Fruit fly (Drosophila melanogaster): ENCODE data around the gene CG32450.

CG32450 gene

dm6 chr3L:22369467-22370018 lies 40.0 kb downstream of the CG32450 start:
- TF ChIP-seq psq (optimal IDR thresholded peaks at IDR 0.05) (no peak), usp (GFP tag; optimal IDR thresholded peaks at IDR 0.05) (no peak), CG8478 (optimal IDR thresholded peaks at IDR 0.05) (no peak), pan (optimal IDR thresholded peaks at IDR 0.05) (no peak), EcR (GFP tag; optimal IDR thresholded peaks at IDR 0.05) (peak in 1 of 2 experiments; percentile 48), Dll (optimal IDR thresholded peaks at IDR 0.05) (no peak)

- no peak for TF ChIP-seq EcR (GFP tag; optimal IDR thresholded peaks at IDR 0.05)
- TF ChIP-seq usp (GFP tag; optimal IDR thresholded peaks at IDR 0.05) = no peak
Measured at dm6 chr3L:22372347-22372974, 42.9 kb downstream of the CG32450 start.

DNA sequence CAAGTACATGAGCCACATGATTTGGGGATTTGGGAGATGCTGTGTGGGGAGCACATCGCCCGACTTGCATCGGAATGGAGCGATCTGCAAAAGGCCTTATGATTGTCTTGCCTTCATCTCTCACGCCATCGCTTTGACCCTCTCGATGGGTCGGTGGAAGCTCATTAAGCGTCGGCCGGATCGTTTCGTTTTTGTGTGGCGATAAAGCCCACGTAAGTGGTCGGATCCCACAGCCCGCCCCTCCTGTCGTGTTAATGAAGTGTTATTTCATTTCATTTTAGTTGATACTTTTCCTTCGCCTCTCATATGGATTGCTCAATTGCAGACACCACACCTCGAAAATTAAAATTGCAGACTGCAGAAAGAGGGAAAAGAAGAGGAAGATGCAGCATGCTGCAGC lies 47.2 kb downstream of the CG32450 start:
- TF ChIP-seq psq (optimal IDR thresholded peaks at IDR 0.05) (no peak), EcR (GFP tag; optimal IDR thresholded peaks at IDR 0.05) (no peak), Dll (optimal IDR thresholded peaks at IDR 0.05) (no peak), usp (GFP tag; optimal IDR thresholded peaks at IDR 0.05) (no peak), CG8478 (optimal IDR thresholded peaks at IDR 0.05) (no peak), pan (optimal IDR thresholded peaks at IDR 0.05) (no peak)

DNA sequence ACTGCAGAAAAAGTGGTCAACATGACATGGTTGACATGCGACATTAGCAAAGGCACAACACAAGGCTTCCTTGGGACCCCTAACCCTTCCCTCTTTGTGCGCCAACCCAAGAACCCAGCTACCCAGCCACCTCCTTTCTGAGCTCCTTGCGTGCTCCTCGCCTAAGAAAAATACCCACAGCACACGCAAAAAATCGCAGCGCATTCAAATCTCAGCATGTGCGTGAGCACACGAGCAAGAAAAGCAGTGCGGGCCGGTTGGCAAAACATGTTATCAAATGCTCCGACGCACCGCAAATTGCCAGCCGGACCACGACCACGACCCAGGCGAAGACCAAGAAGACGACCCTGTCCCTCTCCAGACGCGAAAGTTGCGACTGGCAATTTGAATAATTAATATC lies 47.9 kb downstream of the CG32450 start:
- TF ChIP-seq pan (optimal IDR thresholded peaks at IDR 0.05) (no peak), Dll (optimal IDR thresholded peaks at IDR 0.05) (no peak), CG8478 (optimal IDR thresholded peaks at IDR 0.05) (no peak), usp (GFP tag; optimal IDR thresholded peaks at IDR 0.05) (no peak), psq (optimal IDR thresholded peaks at IDR 0.05) (no peak), EcR (GFP tag; optimal IDR thresholded peaks at IDR 0.05) (no peak)

- TF ChIP-seq Dll (optimal IDR thresholded peaks at IDR 0.05) (no peak), usp (GFP tag; optimal IDR thresholded peaks at IDR 0.05) (no peak), CG8478 (optimal IDR thresholded peaks at IDR 0.05) (no peak), psq (optimal IDR thresholded peaks at IDR 0.05) (no peak), pan (optimal IDR thresholded peaks at IDR 0.05) (no peak), EcR (GFP tag; optimal IDR thresholded peaks at IDR 0.05) (no peak)
Measured at dm6 chr3L:22378769-22379168, 49.2 kb downstream of the CG32450 start.

Measured in whole organism.